Fruit fly (Drosophila melanogaster): Measurements from ENCODE around the gene CG3544.

Gene CG3544

DNA sequence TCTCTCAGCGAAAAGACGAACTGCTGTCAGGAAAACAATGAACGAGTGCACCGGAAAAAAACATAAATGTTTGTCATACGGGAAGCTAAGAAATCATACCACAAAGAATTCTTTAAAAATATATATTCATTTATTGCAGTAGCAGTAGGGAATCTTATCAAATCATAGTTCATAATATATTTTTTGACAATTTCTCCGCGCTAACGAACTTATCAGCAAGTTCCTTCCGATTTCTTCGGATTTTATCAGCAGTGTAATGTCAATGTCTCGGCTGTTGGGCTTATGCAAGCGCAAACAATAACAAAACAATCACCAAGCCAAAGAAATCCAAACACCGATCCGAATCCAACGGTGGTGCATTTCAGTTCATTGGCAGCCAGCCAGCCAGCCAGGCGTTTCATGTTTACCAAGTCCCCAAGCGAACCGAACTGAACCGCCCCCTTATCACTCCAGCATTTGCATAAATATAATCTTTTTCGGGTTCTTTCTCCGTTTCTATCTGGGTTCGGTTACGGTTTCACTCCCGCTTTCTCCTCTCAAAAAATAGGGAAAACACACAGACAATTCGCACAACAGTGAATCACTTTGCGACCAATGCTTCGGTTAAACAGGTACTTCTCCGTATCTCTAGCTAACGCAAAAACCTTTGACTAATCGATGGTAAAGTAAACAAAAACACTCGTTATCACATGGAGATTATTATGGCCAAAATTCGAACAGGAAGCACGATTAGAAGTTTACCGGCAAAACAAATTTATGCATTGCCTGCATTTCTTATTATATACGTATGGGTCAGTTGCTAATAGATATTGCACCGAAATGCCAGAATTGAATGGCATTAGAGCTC lies 43.6 kb downstream of the CG3544 start:
- no peak for TF ChIP-seq CG34367 (tag; optimal IDR thresholded peaks at IDR 0.05)
- TF ChIP-seq Ets98B (GFP tag; IDR thresholded peaks at IDR 0.05) = 0 out of 2 replicates have a peak, but pooled peaks have one; percentile 8
- no peak for TF ChIP-seq D1 (tag; optimal IDR thresholded peaks at IDR 0.05)
- TF ChIP-seq CG15710 (tag; optimal IDR thresholded peaks at IDR 0.05) = peak; percentile 23
- no peak for TF ChIP-seq rn (GFP tag; IDR thresholded peaks at IDR 0.05)
- no peak for TF ChIP-seq Pif1A (GFP tag; optimal IDR thresholded peaks at IDR 0.05)
- TF ChIP-seq Pif1B (GFP tag; optimal IDR thresholded peaks at IDR 0.05) = no peak
- no peak for TF ChIP-seq CG12605 (GFP tag; IDR thresholded peaks at IDR 0.05)
- no peak for TF ChIP-seq fd96Ca (GFP tag; IDR thresholded peaks at IDR 0.05)
- no peak for TF ChIP-seq Snoo (tag; optimal IDR thresholded peaks at IDR 0.05)
- TF ChIP-seq CG8159 (tag; optimal IDR thresholded peaks at IDR 0.05) = no peak
- peak; percentile 27 for TF ChIP-seq EcR (GFP tag; optimal IDR thresholded peaks at IDR 0.05)
- no peak for TF ChIP-seq CG32121 (GFP tag; IDR thresholded peaks at IDR 0.05)
- no peak for TF ChIP-seq CG8301 (tag; optimal IDR thresholded peaks at IDR 0.05)
- TF ChIP-seq CG13204 (GFP tag; optimal IDR thresholded peaks at IDR 0.05) = no peak
- TF ChIP-seq CG10348 (GFP tag; IDR thresholded peaks at IDR 0.05) = no peak
- TF ChIP-seq CG4496 (GFP tag; IDR thresholded peaks at IDR 0.05) = no peak
- no peak for TF ChIP-seq CG14655 (GFP tag; optimal IDR thresholded peaks at IDR 0.05)
- no peak for TF ChIP-seq CG17806 (tag; optimal IDR thresholded peaks at IDR 0.05)
- TF ChIP-seq CG9948 (tag; optimal IDR thresholded peaks at IDR 0.05) = peak; percentile 26
- no peak for TF ChIP-seq gl (tag; optimal IDR thresholded peaks at IDR 0.05)

- TF ChIP-seq gl (tag; optimal IDR thresholded peaks at IDR 0.05) = no peak
- TF ChIP-seq CG32121 (GFP tag; IDR thresholded peaks at IDR 0.05) = peak; percentile 77
- no peak for TF ChIP-seq D1 (tag; optimal IDR thresholded peaks at IDR 0.05)
- TF ChIP-seq fd96Ca (GFP tag; IDR thresholded peaks at IDR 0.05) = peak; percentile 92
- peak; percentile 88 for TF ChIP-seq CG8301 (tag; optimal IDR thresholded peaks at IDR 0.05)
- TF ChIP-seq CG14655 (GFP tag; optimal IDR thresholded peaks at IDR 0.05) = peak; percentile 89
- TF ChIP-seq CG17806 (tag; optimal IDR thresholded peaks at IDR 0.05) = peak; percentile 54
- no peak for TF ChIP-seq CG13204 (GFP tag; optimal IDR thresholded peaks at IDR 0.05)
- TF ChIP-seq Ets98B (GFP tag; IDR thresholded peaks at IDR 0.05) = peak; percentile 84
- peak; percentile 87 for TF ChIP-seq CG4496 (GFP tag; IDR thresholded peaks at IDR 0.05)
- TF ChIP-seq Snoo (tag; optimal IDR thresholded peaks at IDR 0.05) = peak; percentile 5
- peak; percentile 57 for TF ChIP-seq rn (GFP tag; IDR thresholded peaks at IDR 0.05)
- TF ChIP-seq CG10348 (GFP tag; IDR thresholded peaks at IDR 0.05) = peak; percentile 83
- peak; percentile 75 for TF ChIP-seq CG9948 (tag; optimal IDR thresholded peaks at IDR 0.05)
- TF ChIP-seq Pif1B (GFP tag; optimal IDR thresholded peaks at IDR 0.05) = no peak
- TF ChIP-seq Pif1A (GFP tag; optimal IDR thresholded peaks at IDR 0.05) = no peak
- no peak for TF ChIP-seq CG8159 (tag; optimal IDR thresholded peaks at IDR 0.05)
- TF ChIP-seq CG34367 (tag; optimal IDR thresholded peaks at IDR 0.05) = peak; percentile 44
- peak; percentile 84 for TF ChIP-seq CG15710 (tag; optimal IDR thresholded peaks at IDR 0.05)
- peak; percentile 74 for TF ChIP-seq CG12605 (GFP tag; IDR thresholded peaks at IDR 0.05)
- no peak for TF ChIP-seq EcR (GFP tag; optimal IDR thresholded peaks at IDR 0.05)
Observed at dm6 chr2L:837989-838388, 53.9 kb downstream of the CG3544 start.
